Fruit fly (Drosophila melanogaster): Measurements from ENCODE around the gene ProtB.

- TF ChIP-seq dac (GFP tag; optimal IDR thresholded peaks at IDR 0.05) (no peak), Eip93F (GFP tag; optimal IDR thresholded peaks at IDR 0.05) (no peak), salr (GFP tag; optimal IDR thresholded peaks at IDR 0.05) (no peak)
Measured at dm6 chr2L:14876233-14876632, 7.3 kb downstream of the ProtB start, which contains the start of gene CG15278.
